Fruit fly (Drosophila melanogaster) whole organism, embryonic: ENCODE data around the gene Spf45.

Experiments used
- C15 ChIP-seq: fragments of 200-800 bp; sonication (Bioruptor generic); IDR thresholded peaks from 3 replicates; pipeline ENCODE4 v1.3.6; 2022; ENCODE audit warnings: missing biosample characterization, missing genetic modification characterization
- CG1024 ChIP-seq: fragments of 200-800 bp; sonication (Bioruptor generic); IDR thresholded peaks from 2 replicates; pipeline ENCODE4 v1.3.6; 2022; ENCODE audit warnings: missing biosample characterization, missing genetic modification characterization
- CG11723 ChIP-seq: fragments of 200-800 bp; sonication (Bioruptor generic); optimal IDR thresholded peaks from 2 replicates; lab custom pipeline; 2017; ENCODE audit warnings: missing biosample characterization, mild to moderate bottlenecking, missing genetic modification characterization
- CG12659 ChIP-seq: fragments of 200-800 bp; sonication (Bioruptor generic); optimal IDR thresholded peaks from 3 replicates; lab custom pipeline; 2017; ENCODE audit warnings: mild to moderate bottlenecking, missing biosample characterization, missing genetic modification reagents, missing genetic modification characterization
- CG1602 ChIP-seq: fragments of 200-800 bp; sonication (Bioruptor generic); optimal IDR thresholded peaks from 3 replicates; lab custom pipeline; 2016; ENCODE audit warnings: missing biosample characterization, missing genetic modification characterization
- CG16779 ChIP-seq: fragments of 200-800 bp; sonication (Bioruptor generic); IDR thresholded peaks from 2 replicates; pipeline ENCODE4 v1.3.6; 2022; ENCODE audit warnings: missing biosample characterization, missing genetic modification characterization
- CG18619 ChIP-seq: fragments of 200-800 bp; sonication (Bioruptor generic); optimal IDR thresholded peaks from 3 replicates; lab custom pipeline; 2017; ENCODE audit warnings: missing biosample characterization, mild to moderate bottlenecking, missing genetic modification characterization
- CG2116 ChIP-seq: fragments of 200-800 bp; sonication (Bioruptor generic); optimal IDR thresholded peaks from 3 replicates; lab custom pipeline; 2018; ENCODE audit warnings: missing biosample characterization, mild to moderate bottlenecking, missing genetic modification characterization
- CG2678 ChIP-seq: fragments of 200-800 bp; sonication (Bioruptor generic); optimal IDR thresholded peaks from 3 replicates; lab custom pipeline; 2019; ENCODE audit warnings: missing biosample characterization, mild to moderate bottlenecking, missing genetic modification characterization, moderate library complexity
- CG30020 ChIP-seq: fragments of 200-800 bp; optimal IDR thresholded peaks from 2 replicates; lab custom pipeline; 2019; ENCODE audit warnings: missing biosample characterization, mild to moderate bottlenecking, missing genetic modification characterization, moderate library complexity
- CG3163 ChIP-seq: fragments of 200-800 bp; sonication (Bioruptor generic); optimal IDR thresholded peaks from 3 replicates; lab custom pipeline; 2016; ENCODE audit warnings: missing biosample characterization, missing genetic modification characterization
- CG4617 ChIP-seq: fragments of 200-800 bp; sonication (Bioruptor generic); optimal IDR thresholded peaks from 3 replicates; lab custom pipeline; 2016; ENCODE audit warnings: missing biosample characterization, missing genetic modification characterization, borderline replicate concordance
- CG6854 ChIP-seq: fragments of 200-800 bp; sonication (Bioruptor generic); optimal IDR thresholded peaks from 3 replicates; lab custom pipeline; 2017; ENCODE audit warnings: missing biosample characterization, mild to moderate bottlenecking, missing genetic modification characterization
- CG7357 ChIP-seq: fragments of 200-800 bp; sonication (Bioruptor generic); IDR thresholded peaks from 3 replicates; pipeline ENCODE4 v1.3.6; 2022; ENCODE audit warnings: missing biosample characterization, missing genetic modification characterization
- CG7556 ChIP-seq: fragments of 200-800 bp; sonication (Bioruptor generic); optimal IDR thresholded peaks from 2 replicates; lab custom pipeline; 2017; ENCODE audit warnings: missing biosample characterization, mild to moderate bottlenecking, missing genetic modification characterization
- CG9437 ChIP-seq: fragments of 200-800 bp; sonication (Bioruptor generic); optimal IDR thresholded peaks from 2 replicates; lab custom pipeline; 2018; ENCODE audit warnings: missing biosample characterization, mild to moderate bottlenecking, missing genetic modification characterization
- Chrac-16 ChIP-seq: fragments of 200-800 bp; sonication (Bioruptor generic); optimal IDR thresholded peaks from 3 replicates; lab custom pipeline; 2016; ENCODE audit warnings: missing biosample characterization, missing genetic modification characterization
- Dfd ChIP-seq, 2 experiments: fragments of >200 bp; optimal IDR thresholded peaks; 2 replicates each; lab custom pipeline; 2017; ENCODE audit warnings: missing biosample characterization in 2 of 2, missing genetic modification characterization in 2 of 2
- Dref ChIP-seq: fragments of 200-800 bp; sonication (Bioruptor generic); IDR thresholded peaks from 2 replicates; pipeline ENCODE4 v1.3.6; 2022; ENCODE audit warnings: missing biosample characterization, missing genetic modification characterization
- HLH3B ChIP-seq: fragments of 200-800 bp; sonication (Bioruptor generic); IDR thresholded peaks from 2 replicates; pipeline ENCODE4 v1.3.6; 2022; ENCODE audit warnings: missing biosample characterization, missing genetic modification characterization
- Hsf ChIP-seq: fragments of 200-800 bp; sonication (Bioruptor generic); optimal IDR thresholded peaks from 3 replicates; lab custom pipeline; 2016; ENCODE audit warnings: missing biosample characterization, missing genetic modification characterization
- Lhr ChIP-seq: fragments of 200-800 bp; sonication (Bioruptor generic); optimal IDR thresholded peaks from 3 replicates; lab custom pipeline; 2017; ENCODE audit warnings: mild to moderate bottlenecking, missing biosample characterization, missing genetic modification reagents, missing genetic modification characterization
- MBD-R2 ChIP-seq: fragments of 200-800 bp; sonication (Bioruptor generic); IDR thresholded peaks from 2 replicates; pipeline ENCODE4 v1.3.6; 2022; ENCODE audit warnings: missing biosample characterization, missing genetic modification characterization
- Sry-β ChIP-seq: fragments of 200-800 bp; sonication (Bioruptor generic); optimal IDR thresholded peaks from 2 replicates; lab custom pipeline; 2018; ENCODE audit warnings: missing biosample characterization, mild to moderate bottlenecking, missing genetic modification characterization, moderate library complexity
- Stat92E ChIP-seq, 3 experiments: fragments of >200 bp in 2 of 3; fragments of 200-800 bp in 1 of 3; sonication (Bioruptor generic) in 1 of 3; optimal IDR thresholded peaks; 2 replicates each; lab custom pipeline; 2017 to 2019; ENCODE audit warnings: missing biosample characterization in 3 of 3, missing genetic modification characterization in 3 of 3, mild to moderate bottlenecking in 1 of 3, moderate library complexity in 1 of 3
- abd-A ChIP-seq: fragments of 200-800 bp; sonication (Bioruptor generic); optimal IDR thresholded peaks from 3 replicates; lab custom pipeline; 2019; ENCODE audit warnings: missing biosample characterization, mild to moderate bottlenecking, missing genetic modification characterization, moderate library complexity
- ap ChIP-seq: fragments of 200-800 bp; sonication (Bioruptor generic); IDR thresholded peaks from 2 replicates; pipeline ENCODE4 v1.3.6; 2022; ENCODE audit warnings: missing biosample characterization, missing genetic modification characterization
- bsh ChIP-seq, 2 experiments: fragments of 200-800 bp; sonication (Bioruptor generic); optimal IDR thresholded peaks; 2 replicates each; lab custom pipeline; 2017 to 2018; ENCODE audit warnings: mild to moderate bottlenecking in 2 of 2, missing biosample characterization in 2 of 2, missing genetic modification characterization in 2 of 2, moderate library complexity in 1 of 2
- cad ChIP-seq: fragments of >200 bp; optimal IDR thresholded peaks from 2 replicates; lab custom pipeline; 2017; ENCODE audit warnings: missing biosample characterization, missing genetic modification characterization
- crp ChIP-seq, 2 experiments: fragments of 200-800 bp; sonication (Bioruptor generic); optimal IDR thresholded peaks; 2 replicates in 1 of 2; 3 replicates in 1 of 2; lab custom pipeline; 2017; ENCODE audit warnings: missing biosample characterization in 2 of 2, missing genetic modification characterization in 2 of 2, mild to moderate bottlenecking in 1 of 2, moderate library complexity in 1 of 2
- emc ChIP-seq: fragments of 200-800 bp; sonication (Bioruptor generic); optimal IDR thresholded peaks from 2 replicates; lab custom pipeline; 2016; ENCODE audit warnings: missing biosample characterization, missing genetic modification characterization
- insv ChIP-seq, 2 experiments: fragments of 200-800 bp; sonication (Bioruptor generic); optimal IDR thresholded peaks; 3 replicates each; lab custom pipeline; 2016 to 2018; ENCODE audit warnings: missing biosample characterization in 2 of 2, missing genetic modification characterization in 2 of 2
- knrl ChIP-seq: fragments of 200-800 bp; sonication (Bioruptor generic); IDR thresholded peaks from 3 replicates; pipeline ENCODE4 v1.3.6; 2022; ENCODE audit warnings: missing biosample characterization, missing genetic modification characterization; ENCODE audit not compliant: partially characterized antibody
- lola ChIP-seq, 3 experiments: fragments of >200 bp in 2 of 3; fragments of 200-800 bp in 1 of 3; sonication (Bioruptor generic) in 1 of 3; optimal IDR thresholded peaks; 2 replicates each; lab custom pipeline; 2017 to 2019; ENCODE audit warnings: missing biosample characterization in 3 of 3, missing genetic modification characterization in 3 of 3, mild to moderate bottlenecking in 1 of 3, moderate library complexity in 1 of 3
- oc ChIP-seq: fragments of 200-800 bp; sonication (Bioruptor generic); optimal IDR thresholded peaks from 2 replicates; lab custom pipeline; 2018; ENCODE audit warnings: missing biosample characterization, mild to moderate bottlenecking, missing genetic modification characterization, moderate library complexity
- otp ChIP-seq: fragments of 200-800 bp; sonication (Bioruptor generic); IDR thresholded peaks from 3 replicates; pipeline ENCODE4, ENCODE4 v1.3.6; 2022; ENCODE audit warnings: missing biosample characterization, missing genetic modification characterization
- p53 ChIP-seq: fragments of 200-800 bp; sonication (Bioruptor generic); optimal IDR thresholded peaks from 2 replicates; lab custom pipeline; 2016; ENCODE audit warnings: missing biosample characterization, missing genetic modification characterization
- phol ChIP-seq: fragments of 200-800 bp; sonication (Bioruptor generic); optimal IDR thresholded peaks from 3 replicates; lab custom pipeline; 2018; ENCODE audit warnings: missing biosample characterization, mild to moderate bottlenecking, missing genetic modification characterization, moderate library complexity
- pita ChIP-seq: fragments of 200-800 bp; sonication (Bioruptor generic); optimal IDR thresholded peaks from 2 replicates; lab custom pipeline; 2017; ENCODE audit warnings: missing biosample characterization, mild to moderate bottlenecking, missing genetic modification characterization
- prd ChIP-seq, 3 experiments: fragments of >200 bp in 2 of 3; fragments of 200-800 bp in 1 of 3; sonication (Bioruptor generic) in 1 of 3; optimal IDR thresholded peaks in 2 of 3; IDR thresholded peaks in 1 of 3; 2 replicates in 2 of 3; 3 replicates in 1 of 3; pipeline versions ENCODE4 v1.3.6 to Lab custom; 2017 to 2022; ENCODE audit warnings: missing biosample characterization in 1 of 3, missing genetic modification characterization in 1 of 3
- pum ChIP-seq: fragments of 200-800 bp; sonication (Bioruptor generic); optimal IDR thresholded peaks from 2 replicates; lab custom pipeline; 2016; ENCODE audit warnings: missing biosample characterization, missing genetic modification characterization
- row ChIP-seq: fragments of 200-800 bp; sonication (Bioruptor generic); IDR thresholded peaks from 3 replicates; pipeline ENCODE4 v1.3.6; 2022; ENCODE audit warnings: missing biosample characterization, missing genetic modification characterization
- shn ChIP-seq: fragments of 200-800 bp; sonication (Bioruptor generic); optimal IDR thresholded peaks from 3 replicates; lab custom pipeline; 2016; ENCODE audit warnings: missing biosample characterization, missing genetic modification characterization
- tgo ChIP-seq: fragments of 200-800 bp; sonication (Bioruptor generic); IDR thresholded peaks from 3 replicates; pipeline ENCODE4 v1.3.6; 2022; ENCODE audit warnings: missing biosample characterization, missing genetic modification characterization
- ttk ChIP-seq: fragments of 200-800 bp; sonication (Bioruptor generic); IDR thresholded peaks from 2 replicates; pipeline ENCODE4 v2.1.2; 2022; ENCODE audit warnings: missing biosample characterization, missing genetic modification characterization
- tup ChIP-seq: fragments of 200-800 bp; sonication (Bioruptor generic); optimal IDR thresholded peaks from 2 replicates; lab custom pipeline; 2016; ENCODE audit warnings: missing biosample characterization, mild to moderate bottlenecking, missing genetic modification characterization, moderate library complexity
- unpg ChIP-seq: fragments of 200-800 bp; sonication (Bioruptor generic); optimal IDR thresholded peaks from 3 replicates; lab custom pipeline; 2018; ENCODE audit warnings: missing biosample characterization, mild to moderate bottlenecking, missing genetic modification characterization, moderate library complexity
- zfh1 ChIP-seq: fragments of 200-800 bp; sonication (Bioruptor generic); IDR thresholded peaks from 3 replicates; pipeline ENCODE4 v1.3.6; 2022; ENCODE audit warnings: missing biosample characterization, missing genetic modification characterization

The Spf45 gene

dm6 chr2L:23068051-23068831 lies at the start of gene Spf45:
TSS of gene Spf45 (minus strand) at chr2L:23068386.
- TF ChIP-seq abd-A (tag; lab: Kevin White, UChicago) (no peak), CG18619 (GFP tag; lab: Kevin White, UChicago) (no peak), CG3163 (no peak), ap (GFP tag; lab: Robert Waterston, UW) (no peak), p53 (GFP tag; lab: Kevin White, UChicago) (no peak), oc (tag; lab: Kevin White, UChicago) (no peak), shn (GFP tag; lab: Kevin White, UChicago) (no peak), row (peak; percentile 84), Chrac-16 (GFP tag; lab: Kevin White, UChicago) (no peak), knrl (GFP tag; lab: Robert Waterston, UW) (0 out of 3 replicates have a peak, but pooled peaks have one; percentile 24), CG4617 (GFP tag; lab: Kevin White, UChicago) (peak; percentile 88), tgo (GFP tag; lab: Robert Waterston, UW) (no peak), CG16779 (GFP tag; lab: Robert Waterston, UW) (no peak), bsh (GFP tag; optimal IDR thresholded peaks at IDR 0.05; lab: Kevin White, UChicago) (no peak), tup (GFP tag; lab: Kevin White, UChicago) (no peak), CG11723 (peak; percentile 76), lola (GFP tag; optimal IDR thresholded peaks at IDR 0.05; lab: Kevin White, UChicago) (peak in 1 of 3 experiments; percentile 13), ttk (GFP tag; lab: Robert Waterston, UW) (no peak), CG6854 (GFP tag; lab: Kevin White, UChicago) (no peak), insv (GFP tag; optimal IDR thresholded peaks at IDR 0.05; lab: Kevin White, UChicago) (no peak), CG9437 (GFP tag; lab: Kevin White, UChicago) (peak; percentile 13), C15 (no peak), Lhr (GFP tag; lab: Kevin White, UChicago) (peak; percentile 37), MBD-R2 (GFP tag; lab: Robert Waterston, UW) (peak; percentile 48), CG2678 (no peak), CG1602 (no peak), HLH3B (no peak), CG7556 (GFP tag; lab: Kevin White, UChicago) (no peak), pita (GFP tag; lab: Kevin White, UChicago) (no peak), Hsf (GFP tag; lab: Kevin White, UChicago) (no peak), CG30020 (tag; lab: Kevin White, UChicago) (peak; percentile 99), prd (optimal IDR thresholded peaks at IDR 0.05; lab: Kevin White, UChicago) (no peak), prd (GFP tag; IDR thresholded peaks at IDR 0.05; lab: Robert Waterston, UW) (no peak), CG1024 (GFP tag; lab: Robert Waterston, UW) (peak; percentile 100), zfh1 (GFP tag; lab: Robert Waterston, UW) (no peak), Dref (GFP tag; lab: Robert Waterston, UW) (peak; percentile 61), Stat92E (GFP tag; optimal IDR thresholded peaks at IDR 0.05; lab: Kevin White, UChicago) (no peak), otp (no peak), CG2116 (peak; percentile 14), cad (no peak), Sry-β (GFP tag; lab: Kevin White, UChicago) (no peak), pum (no peak), Dfd (GFP tag; optimal IDR thresholded peaks at IDR 0.05; lab: Kevin White, UChicago) (peak in 1 of 2 experiments; percentile 40), CG7357 (peak; percentile 96), unpg (GFP tag; lab: Kevin White, UChicago) (no peak), CG12659 (GFP tag; lab: Kevin White, UChicago) (peak; percentile 3), crp (GFP tag; optimal IDR thresholded peaks at IDR 0.05; lab: Kevin White, UChicago) (no peak), phol (peak; percentile 65), emc (GFP tag; lab: Kevin White, UChicago) (no peak)
